Worm (Caenorhabditis elegans) whole organism, young adult: ENCODE results near the gene che-7.

ENCODE experiments used
- B0035.1 ChIP-seq: sonication (generic microtip); optimal IDR thresholded peaks from 2 replicates; lab custom pipeline; 2016; ENCODE audit warnings: missing genetic modification characterization, mild to moderate bottlenecking, missing compliant biosample characterization, missing genotype, missing genetic modification reagents
- ama-1 ChIP-seq, 3 experiments: fragments of 150-350 bp in 1 of 3; sonication (generic microtip) in 2 of 3; optimal IDR thresholded peaks; 2 replicates each; lab custom pipeline; 2014 to 2018; ENCODE audit warnings: missing biosample characterization in 2 of 3, missing genetic modification characterization in 2 of 3, missing genetic modification reagents in 2 of 3
- hmg-1.2 ChIP-seq: fragments of 200-800 bp; sonication (Bioruptor generic); IDR thresholded peaks from 2 replicates; pipeline ENCODE4 v1.3.6; 2022; ENCODE audit warnings: missing genetic modification reagents, missing genetic modification characterization, missing compliant biosample characterization
- nfyb-1 ChIP-seq: fragments of 200-800 bp; sonication (Bioruptor generic); IDR thresholded peaks from 2 replicates; pipeline ENCODE4 v1.3.6; 2022; ENCODE audit warnings: missing genetic modification reagents, missing genetic modification characterization, missing compliant biosample characterization
- nhr-120 ChIP-seq: fragments of 200-800 bp; sonication (Bioruptor generic); IDR thresholded peaks from 2 replicates; pipeline ENCODE4 v1.3.6; 2022; ENCODE audit warnings: missing genetic modification characterization, missing compliant biosample characterization
- rpc-1 ChIP-seq, 2 experiments: fragments of 150-350 bp in 1 of 2; sonication (generic microtip) in 1 of 2; optimal IDR thresholded peaks; 2 replicates each; lab custom pipeline; 2014 to 2018; ENCODE audit warnings: missing biosample characterization in 1 of 2, missing genetic modification characterization in 1 of 2, missing genetic modification reagents in 1 of 2, missing genotype in 1 of 2
- snpc-4 ChIP-seq, 5 experiments: fragments of 150-350 bp in 1 of 5; sonication (generic microtip) in 4 of 5; optimal IDR thresholded peaks; 2 replicates each; lab custom pipeline; 2014 to 2018; ENCODE audit warnings: missing genetic modification characterization in 5 of 5, missing biosample characterization in 3 of 5, antibody characterized with exemption in 2 of 5, mild to moderate bottlenecking in 2 of 5, missing compliant biosample characterization in 2 of 5, missing genotype in 2 of 5, moderate library complexity in 2 of 5, missing genetic modification reagents in 1 of 5
- unc-130 ChIP-seq: sonication (generic microtip); optimal IDR thresholded peaks from 2 replicates; lab custom pipeline; 2016; ENCODE audit warnings: missing genetic modification reagents, missing genetic modification characterization, missing compliant biosample characterization
- ztf-26 ChIP-seq: sonication (generic microtip); optimal IDR thresholded peaks from 2 replicates; lab custom pipeline; 2017; ENCODE audit warnings: missing genetic modification characterization, missing compliant biosample characterization

DNA sequence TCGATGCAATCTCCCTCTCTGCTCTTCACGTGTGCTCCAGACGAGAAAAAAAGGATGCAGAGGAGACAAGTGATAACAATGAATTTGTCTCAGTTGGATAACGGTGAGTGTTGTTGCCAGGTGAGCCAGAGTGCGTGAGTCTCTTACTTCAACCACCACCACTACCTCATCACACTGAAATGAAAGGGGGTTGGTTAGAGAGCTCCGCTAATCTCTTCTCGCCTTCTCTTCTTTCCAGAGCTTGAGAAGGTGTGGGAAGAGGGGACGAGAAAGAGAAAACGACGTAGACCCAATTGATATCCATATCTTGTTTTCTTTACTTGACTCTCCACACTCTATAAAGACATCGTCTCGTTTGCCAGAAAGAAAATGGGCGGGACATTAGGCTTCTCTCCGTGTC, 2.4 kb upstream of the che-7 start:
- TF ChIP-seq nfyb-1 (GFP tag; lab: Robert Waterston, UW) (no peak), rpc-1 (optimal IDR thresholded peaks at IDR 0.05; lab: Kevin White, UChicago) (no peak), rpc-1 (tag; optimal IDR thresholded peaks at IDR 0.05; lab: Kevin White, UChicago) (no peak), B0035.1 (no peak), snpc-4 (GFP tag; optimal IDR thresholded peaks at IDR 0.05; lab: Kevin White, UChicago) (no peak), snpc-4 (tag; optimal IDR thresholded peaks at IDR 0.05; lab: Kevin White, UChicago) (no peak), ama-1 (optimal IDR thresholded peaks at IDR 0.05; lab: Kevin White, UChicago) (no peak), ama-1 (GFP tag; optimal IDR thresholded peaks at IDR 0.05; lab: Kevin White, UChicago) (no peak), hmg-1.2 (no peak), nhr-120 (no peak), ztf-26 (tag; lab: Kevin White, UChicago) (no peak), unc-130 (GFP tag; lab: Kevin White, UChicago) (no peak)
